Worm (Caenorhabditis elegans): ENCODE data around the gene C47E8.9.
A peak's percentile ranks its signal among the peaks of the same experiment; 100 is the strongest.

Gene C47E8.9

DNA sequence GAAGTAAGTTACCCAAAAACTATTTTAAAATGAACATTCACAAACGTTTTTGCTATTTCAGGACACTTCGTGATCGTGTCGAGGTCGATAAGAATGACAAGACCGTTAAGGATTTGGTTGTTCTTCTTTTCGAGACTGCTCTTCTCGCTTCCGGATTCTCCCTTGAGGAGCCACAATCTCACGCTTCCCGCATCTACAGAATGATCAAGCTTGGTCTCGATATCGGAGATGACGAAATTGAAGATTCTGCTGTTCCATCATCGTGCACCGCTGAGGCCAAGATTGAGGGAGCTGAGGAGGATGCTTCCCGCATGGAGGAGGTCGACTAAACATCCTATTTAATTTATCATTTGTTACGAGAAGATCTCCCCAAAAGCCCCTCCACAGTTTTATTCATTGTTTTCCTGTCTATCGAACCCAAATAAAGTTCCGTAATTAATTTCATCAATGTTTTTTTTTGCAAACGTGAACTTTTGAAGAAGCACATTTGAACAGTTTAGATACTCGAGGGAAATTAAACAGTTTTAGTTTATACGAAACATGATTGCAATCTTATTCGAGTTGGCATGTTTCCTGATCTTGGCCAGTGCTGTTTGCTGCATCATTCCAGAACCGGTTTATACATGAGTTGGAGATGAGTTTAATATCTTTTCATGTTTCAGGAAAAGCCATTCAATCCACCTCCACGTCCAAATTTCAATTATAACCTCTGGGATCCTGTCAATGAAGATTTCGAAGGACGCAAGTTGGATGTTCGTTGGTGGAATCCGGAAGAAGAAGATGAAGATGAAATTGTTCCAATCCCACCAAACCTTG is 25.2 kb downstream of the C47E8.9 start, which contains the start of gene C47E8.11 (continued):
- TF ChIP-seq daf-16 (GFP tag; optimal IDR thresholded peaks at IDR 0.05), result no peak
- TF ChIP-seq daf-16 (tag; optimal IDR thresholded peaks at IDR 0.05), result peak; percentile 86
- TF ChIP-seq ces-1 (GFP tag; optimal IDR thresholded peaks at IDR 0.05), result no peak
- no peak for TF ChIP-seq hlh-30 (tag; optimal IDR thresholded peaks at IDR 0.05; ENCODE audit: insufficient read depth)
- no peak for TF ChIP-seq egl-27 (tag; optimal IDR thresholded peaks at IDR 0.05)
- no peak; the same call in 1 of the 2 replicates for TF ChIP-seq dmd-8 (GFP tag; IDR thresholded peaks at IDR 0.05)
- TF ChIP-seq duxl-1 (tag; optimal IDR thresholded peaks at IDR 0.05; ENCODE audit: poor library complexity), result no peak
- no peak for TF ChIP-seq unc-130 (GFP tag; optimal IDR thresholded peaks at IDR 0.05)
- TF ChIP-seq ZK546.5 (tag; optimal IDR thresholded peaks at IDR 0.05), result no peak
- TF ChIP-seq F37D6.2 (tag; optimal IDR thresholded peaks at IDR 0.05), result no peak
- TF ChIP-seq mxl-3 (GFP tag; optimal IDR thresholded peaks at IDR 0.05), result no peak
- TF ChIP-seq nhr-25 (tag; optimal IDR thresholded peaks at IDR 0.05; ENCODE audit: borderline replicate concordance, insufficient read depth), result no peak
- TF ChIP-seq nhr-48 (tag; optimal IDR thresholded peaks at IDR 0.05), result peak; percentile 13
- no peak for TF ChIP-seq fos-1 (tag; optimal IDR thresholded peaks at IDR 0.05)
- TF ChIP-seq R02D3.7 (tag; optimal IDR thresholded peaks at IDR 0.05), result no peak
- no peak for TF ChIP-seq lin-15B (tag; optimal IDR thresholded peaks at IDR 0.05)
- no peak; the same call in 1 of the 2 replicates for TF ChIP-seq dmd-6 (GFP tag; IDR thresholded peaks at IDR 0.05)
- TF ChIP-seq rbr-2 (tag; optimal IDR thresholded peaks at IDR 0.05), result peak; percentile 3
- no peak for TF ChIP-seq cey-2 (tag; optimal IDR thresholded peaks at IDR 0.05; ENCODE audit: borderline replicate concordance, insufficient read depth)
- TF ChIP-seq F26F4.8 (GFP tag; conservative IDR thresholded peaks at IDR 0.05), result peak; percentile 48; the same call in 1 of the 2 replicates
- peak; percentile 27 for TF ChIP-seq spr-3 (GFP tag; optimal IDR thresholded peaks at IDR 0.05)
- no peak for TF ChIP-seq hif-1 (tag; optimal IDR thresholded peaks at IDR 0.05)
- no peak for TF ChIP-seq daf-8 (GFP tag; IDR thresholded peaks at IDR 0.05)
- TF ChIP-seq nhr-41 (GFP tag; IDR thresholded peaks at IDR 0.05), result 0 out of 2 replicates have a peak, but pooled peaks have one; percentile 14
- TF ChIP-seq lin-29 (GFP tag; IDR thresholded peaks at IDR 0.05), result peak; percentile 31; the same call in 1 of the 2 replicates
- peak; percentile 44; the same call in 1 of the 2 replicates for TF ChIP-seq arid-1 (GFP tag; conservative IDR thresholded peaks at IDR 0.05)
- no peak for TF ChIP-seq nhr-237 (tag; optimal IDR thresholded peaks at IDR 0.05)
- 0 out of 2 replicates have a peak, but pooled peaks have one; percentile 38 for TF ChIP-seq vab-7 (GFP tag; IDR thresholded peaks at IDR 0.05)
- TF ChIP-seq snpc-4 (tag; optimal IDR thresholded peaks at IDR 0.05), result no peak

DNA sequence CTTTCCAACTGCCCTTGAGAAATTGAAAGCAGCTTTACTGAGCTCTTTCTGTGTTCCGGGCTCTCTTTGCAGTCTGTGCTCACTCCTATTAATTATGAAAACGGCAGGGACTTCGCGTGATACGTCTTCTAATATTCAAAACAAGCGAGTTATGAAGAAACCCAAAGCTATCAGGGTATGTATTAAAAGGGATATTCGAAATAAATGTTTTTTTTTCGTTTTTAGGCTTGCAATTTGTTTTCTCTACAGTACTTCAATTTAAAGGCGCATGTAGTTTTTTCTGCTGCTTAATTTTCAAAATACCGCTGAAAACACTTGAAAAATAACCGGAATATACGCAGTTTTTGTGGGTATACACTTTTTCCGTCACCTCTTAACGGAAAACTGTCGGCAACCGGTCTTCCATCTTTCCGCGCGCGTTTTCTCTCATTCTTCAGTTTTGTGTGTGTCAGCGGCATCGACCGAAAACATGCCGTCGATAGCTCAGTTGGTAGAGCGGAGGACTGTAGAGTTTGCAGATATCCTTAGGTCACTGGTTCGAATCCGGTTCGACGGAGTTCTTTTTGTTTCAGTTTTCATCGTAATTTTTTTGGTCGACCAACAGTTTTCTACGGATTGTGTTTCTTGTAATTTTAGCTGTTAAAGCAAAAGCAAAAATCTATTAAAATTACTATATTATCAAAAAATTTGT is 26.1 kb downstream of the C47E8.9 start, which contains the start of gene gasr-8:
TSS of gene gasr-8 (plus strand) at position 51 of the 691 bp plus-strand sequence.
- no peak for TF ChIP-seq ceh-28 (tag; optimal IDR thresholded peaks at IDR 0.05)
- no peak for TF ChIP-seq ceh-82 (tag; optimal IDR thresholded peaks at IDR 0.05)
- no peak for TF ChIP-seq pqm-1 (tag; optimal IDR thresholded peaks at IDR 0.05)
- TF ChIP-seq nhr-11 (tag; optimal IDR thresholded peaks at IDR 0.05), result no peak
- no peak for TF ChIP-seq lin-39 (tag; optimal IDR thresholded peaks at IDR 0.05)
- 0 out of 2 replicates have a peak, but pooled peaks have one; percentile 22 for TF ChIP-seq madf-9 (GFP tag; conservative IDR thresholded peaks at IDR 0.05)
- TF ChIP-seq rbr-2 (tag; optimal IDR thresholded peaks at IDR 0.05), result no peak
- TF ChIP-seq dve-1 (tag; optimal IDR thresholded peaks at IDR 0.05; ENCODE audit: insufficient read depth), result no peak
- TF ChIP-seq F44E2.7 (GFP tag; IDR thresholded peaks at IDR 0.05), result no peak
- TF ChIP-seq pha-4 (GFP tag; IDR thresholded peaks at IDR 0.05), result no peak; the same call in none of the 2 replicates
- TF ChIP-seq pha-4 (tag; optimal IDR thresholded peaks at IDR 0.05), result no peak
- peak; percentile 58 for TF ChIP-seq lin-38 (GFP tag; IDR thresholded peaks at IDR 0.05)
- no peak for TF ChIP-seq egl-27 (tag; optimal IDR thresholded peaks at IDR 0.05)
- TF ChIP-seq tag-97 (GFP tag; IDR thresholded peaks at IDR 0.05), result no peak
- TF ChIP-seq zfp-2 (tag; optimal IDR thresholded peaks at IDR 0.05), result no peak
- no peak for TF ChIP-seq gei-8 (GFP tag; optimal IDR thresholded peaks at IDR 0.05)
- no peak for TF ChIP-seq ctbp-1 (GFP tag; IDR thresholded peaks at IDR 0.05)
- 0 out of 2 replicates have a peak, but pooled peaks have one; percentile 52 for TF ChIP-seq zfp-3 (GFP tag; conservative IDR thresholded peaks at IDR 0.05)
- no peak for TF ChIP-seq lsy-2 (tag; optimal IDR thresholded peaks at IDR 0.05)
- no peak for TF ChIP-seq daf-16 (GFP tag; optimal IDR thresholded peaks at IDR 0.05)
- TF ChIP-seq daf-16 (tag; optimal IDR thresholded peaks at IDR 0.05), result peak; percentile 38
- TF ChIP-seq duxl-1 (tag; optimal IDR thresholded peaks at IDR 0.05; ENCODE audit: poor library complexity), result no peak
- TF ChIP-seq nhr-28 (tag; optimal IDR thresholded peaks at IDR 0.05), result no peak

All from whole organism, L4 larva.